Worm (Caenorhabditis elegans): ENCODE measurements around the gene ags-3.

ags-3 gene

ce11 chrX:5342007-5342406, 38.6 kb upstream of the ags-3 start, which contains the start of gene C26B9.7:
Gene C26B9.7 (plus strand): TSS chrX:5342307.
- TF ChIP-seq snpc-4 (GFP tag; optimal IDR thresholded peaks at IDR 0.05) = no peak
- TF ChIP-seq snpc-4 (tag; optimal IDR thresholded peaks at IDR 0.05) = no peak
- TF ChIP-seq nhr-90 (tag; optimal IDR thresholded peaks at IDR 0.05) = no peak
- TF ChIP-seq hmg-1.2 (GFP tag; IDR thresholded peaks at IDR 0.05) = no peak
- no peak for TF ChIP-seq F39B2.1 (GFP tag; IDR thresholded peaks at IDR 0.05)
- no peak for TF ChIP-seq nfya-2 (GFP tag; IDR thresholded peaks at IDR 0.05)
- no peak for TF ChIP-seq nhr-27 (tag; optimal IDR thresholded peaks at IDR 0.05)
- no peak for TF ChIP-seq nfya-1 (tag; optimal IDR thresholded peaks at IDR 0.05; ENCODE audit: borderline replicate concordance, insufficient read depth)
- TF ChIP-seq sdz-38 (tag; optimal IDR thresholded peaks at IDR 0.05) = no peak
- no peak for TF ChIP-seq F57C9.4 (tag; optimal IDR thresholded peaks at IDR 0.05)
- TF ChIP-seq mes-4 (tag; optimal IDR thresholded peaks at IDR 0.05) = no peak
- no peak for TF ChIP-seq lin-54 (GFP tag; optimal IDR thresholded peaks at IDR 0.05)
- TF ChIP-seq F52B5.7 (tag; optimal IDR thresholded peaks at IDR 0.05) = no peak
- no peak for TF ChIP-seq ama-1 (optimal IDR thresholded peaks at IDR 0.05)
- no peak for TF ChIP-seq ama-1 (GFP tag; optimal IDR thresholded peaks at IDR 0.05)

- TF ChIP-seq F37B4.10 (GFP tag; IDR thresholded peaks at IDR 0.05) = no peak
- TF ChIP-seq aptf-3 (GFP tag; IDR thresholded peaks at IDR 0.05) = no peak
- TF ChIP-seq Y56A3A.18 (GFP tag; IDR thresholded peaks at IDR 0.05) = no peak
- TF ChIP-seq dpl-1 (GFP tag; optimal IDR thresholded peaks at IDR 0.05) = no peak
- no peak for TF ChIP-seq C06A6.2 (GFP tag; conservative IDR thresholded peaks at IDR 0.05)
- no peak for TF ChIP-seq xnd-1 (tag; optimal IDR thresholded peaks at IDR 0.05)
- no peak for TF ChIP-seq akir-1 (GFP tag; optimal IDR thresholded peaks at IDR 0.05)
- TF ChIP-seq egl-44 (GFP tag; IDR thresholded peaks at IDR 0.05) = no peak
- no peak for TF ChIP-seq F57C9.4 (tag; optimal IDR thresholded peaks at IDR 0.05)
- TF ChIP-seq egl-18 (GFP tag; IDR thresholded peaks at IDR 0.05) = no peak
- no peak for TF ChIP-seq cebp-1 (GFP tag; IDR thresholded peaks at IDR 0.05)
- TF ChIP-seq cebp-1 (tag; optimal IDR thresholded peaks at IDR 0.05) = no peak
- no peak for TF ChIP-seq B0261.1 (tag; optimal IDR thresholded peaks at IDR 0.05)
- no peak for TF ChIP-seq efl-1 (GFP tag; optimal IDR thresholded peaks at IDR 0.05)
- TF ChIP-seq aptf-2 (GFP tag; conservative IDR thresholded peaks at IDR 0.05) = no peak
- no peak for TF ChIP-seq nfya-1 (tag; optimal IDR thresholded peaks at IDR 0.05; ENCODE audit: borderline replicate concordance, insufficient read depth)
Observed at ce11 chrX:5339889-5340288, 36.5 kb upstream of the ags-3 start, which contains the start of gene C26B9.2. Gene C26B9.2 (plus strand): TSS chrX:5340189.

- TF ChIP-seq xnd-1 (tag; optimal IDR thresholded peaks at IDR 0.05) = no peak
- no peak for TF ChIP-seq egl-18 (GFP tag; IDR thresholded peaks at IDR 0.05)
- no peak for TF ChIP-seq dox-1 (GFP tag; IDR thresholded peaks at IDR 0.05)
- no peak for TF ChIP-seq atf-7 (tag; optimal IDR thresholded peaks at IDR 0.05)
- TF ChIP-seq ets-4 (GFP tag; optimal IDR thresholded peaks at IDR 0.05) = no peak
- no peak for TF ChIP-seq mes-4 (tag; optimal IDR thresholded peaks at IDR 0.05)
- no peak for TF ChIP-seq ceh-27 (GFP tag; optimal IDR thresholded peaks at IDR 0.05)
- no peak for TF ChIP-seq F49E8.2 (tag; optimal IDR thresholded peaks at IDR 0.05; ENCODE audit: insufficient read depth)
- no peak for TF ChIP-seq F10E7.11 (tag; optimal IDR thresholded peaks at IDR 0.05)
- no peak for TF ChIP-seq F57A8.1 (GFP tag; optimal IDR thresholded peaks at IDR 0.05)
- no peak for TF ChIP-seq F37B4.10 (GFP tag; IDR thresholded peaks at IDR 0.05)
- no peak for TF ChIP-seq nfya-2 (GFP tag; IDR thresholded peaks at IDR 0.05)
- no peak for TF ChIP-seq mxl-1 (tag; optimal IDR thresholded peaks at IDR 0.05)
- no peak for TF ChIP-seq F52B5.7 (tag; optimal IDR thresholded peaks at IDR 0.05)
- no peak for TF ChIP-seq hmg-20 (GFP tag; IDR thresholded peaks at IDR 0.05)
- no peak for TF ChIP-seq F39B2.1 (GFP tag; IDR thresholded peaks at IDR 0.05)
- no peak for TF ChIP-seq aptf-3 (GFP tag; IDR thresholded peaks at IDR 0.05)
- no peak for TF ChIP-seq lin-40 (tag; optimal IDR thresholded peaks at IDR 0.05)
Observed at ce11 chrX:5339357-5339756, 36.0 kb upstream of the ags-3 start.
